Worm (Caenorhabditis elegans) whole organism, L1 larva: ENCODE data around the gene phf-15.
A peak's percentile ranks its signal among the peaks of the same experiment; 100 is the strongest.

Experiments
- C16A3.4 ChIP-seq: fragments of 150-350 bp; optimal IDR thresholded peaks from 2 replicates; lab custom pipeline; 2014; ENCODE audit warnings: missing biosample characterization, missing genetic modification characterization
- C34B4.2 ChIP-seq: sonication (generic microtip); optimal IDR thresholded peaks from 2 replicates; lab custom pipeline; 2017; ENCODE audit warnings: mild to moderate bottlenecking, missing genetic modification characterization, missing compliant biosample characterization
- aha-1 ChIP-seq: fragments of 150-350 bp; optimal IDR thresholded peaks from 2 replicates; lab custom pipeline; 2014; ENCODE audit warnings: missing biosample characterization, missing genetic modification characterization
- alr-1 ChIP-seq: fragments of 200-800 bp; sonication (Bioruptor generic); optimal IDR thresholded peaks from 2 replicates; lab custom pipeline; 2018; ENCODE audit warnings: borderline replicate concordance, mild to moderate bottlenecking, missing genetic modification characterization, missing compliant biosample characterization
- ama-1 ChIP-seq: fragments of 150-350 bp; optimal IDR thresholded peaks from 2 replicates; lab custom pipeline; 2014
- blmp-1 ChIP-seq: fragments of 150-350 bp; optimal IDR thresholded peaks from 2 replicates; lab custom pipeline; 2014; ENCODE audit warnings: missing biosample characterization, missing genetic modification characterization
- ceh-63 ChIP-seq: fragments of 200-800 bp; sonication (Bioruptor generic); optimal IDR thresholded peaks from 2 replicates; lab custom pipeline; 2018; ENCODE audit warnings: mild to moderate bottlenecking, missing genetic modification characterization, missing compliant biosample characterization
- ceh-8 ChIP-seq: fragments of 200-800 bp; sonication (Bioruptor generic); optimal IDR thresholded peaks from 2 replicates; lab custom pipeline; 2018; ENCODE audit warnings: mild to moderate bottlenecking, missing genetic modification characterization, moderate library complexity, missing compliant biosample characterization
- ces-1 ChIP-seq: fragments of 150-350 bp; optimal IDR thresholded peaks from 2 replicates; lab custom pipeline; 2014; ENCODE audit warnings: missing biosample characterization, missing genetic modification reagents, missing genetic modification characterization
- dsc-1 ChIP-seq: sonication (generic microtip); optimal IDR thresholded peaks from 2 replicates; lab custom pipeline; 2016; ENCODE audit warnings: mild to moderate bottlenecking, missing genetic modification characterization, missing compliant biosample characterization
- egl-13 ChIP-seq: sonication (generic microtip); optimal IDR thresholded peaks from 2 replicates; lab custom pipeline; 2016; ENCODE audit warnings: missing genotype, missing genetic modification reagents, missing genetic modification characterization, missing compliant biosample characterization
- egl-27 ChIP-seq, 2 experiments: fragments of 150-350 bp in 1 of 2; sonication (generic microtip); optimal IDR thresholded peaks; 3 replicates each; lab custom pipeline; 2017 to 2018; ENCODE audit warnings: missing biosample characterization in 2 of 2, missing genetic modification characterization in 2 of 2, missing genetic modification reagents in 2 of 2
- elt-3 ChIP-seq, 6 experiments: fragments of 150-350 bp in 1 of 6; sonication (generic microtip); optimal IDR thresholded peaks; 2 replicates each; lab custom pipeline; 2017 to 2018; ENCODE audit warnings: missing biosample characterization in 6 of 6, missing genetic modification characterization in 6 of 6, inconsistent platforms in 1 of 6
- ets-5 ChIP-seq: fragments of 200-800 bp; sonication (Bioruptor generic); IDR thresholded peaks from 2 replicates; pipeline ENCODE4 v1.3.6; 2022; ENCODE audit warnings: missing genetic modification characterization, missing compliant biosample characterization
- fkh-10 ChIP-seq: sonication (generic microtip); optimal IDR thresholded peaks from 2 replicates; lab custom pipeline; 2017; ENCODE audit warnings: missing biosample characterization, missing genetic modification reagents, missing genetic modification characterization
- fkh-4 ChIP-seq: sonication (generic microtip); optimal IDR thresholded peaks from 2 replicates; lab custom pipeline; 2016; ENCODE audit warnings: missing compliant biosample characterization, missing genetic modification characterization, borderline replicate concordance
- fos-1 ChIP-seq: fragments of 150-350 bp; optimal IDR thresholded peaks from 2 replicates; lab custom pipeline; 2014; ENCODE audit warnings: missing biosample characterization, missing genetic modification characterization
- grh-1 ChIP-seq: fragments of 200-800 bp; sonication (Bioruptor generic); IDR thresholded peaks from 2 replicates; pipeline ENCODE4 v1.3.6; 2022; ENCODE audit warnings: missing genetic modification reagents, missing genetic modification characterization, missing compliant biosample characterization
- irx-1 ChIP-seq: sonication (generic microtip); optimal IDR thresholded peaks from 2 replicates; lab custom pipeline; 2016; ENCODE audit warnings: missing genetic modification characterization, missing compliant biosample characterization
- lin-13 ChIP-seq: fragments of 150-350 bp; optimal IDR thresholded peaks from 2 replicates; lab custom pipeline; 2014; ENCODE audit warnings: missing biosample characterization, missing genetic modification reagents, missing genetic modification characterization
- lin-14 ChIP-seq: fragments of 200-800 bp; sonication (Bioruptor generic); optimal IDR thresholded peaks from 2 replicates; lab custom pipeline; 2018; ENCODE audit warnings: mild to moderate bottlenecking, missing genetic modification characterization, moderate library complexity, missing compliant biosample characterization
- lin-15B ChIP-seq: fragments of 150-350 bp; sonication (generic microtip); optimal IDR thresholded peaks from 3 replicates; lab custom pipeline; 2014; ENCODE audit warnings: missing biosample characterization, missing genetic modification characterization
- lin-35 ChIP-seq, 2 experiments: fragments of 150-350 bp; optimal IDR thresholded peaks; 2 replicates each; lab custom pipeline; 2014; ENCODE audit warnings: missing biosample characterization in 2 of 2, missing genetic modification characterization in 2 of 2, missing genetic modification reagents in 2 of 2
- lin-39 ChIP-seq: fragments of 150-350 bp; optimal IDR thresholded peaks from 2 replicates; lab custom pipeline; 2014; ENCODE audit warnings: missing biosample characterization, missing genetic modification reagents, missing genetic modification characterization
- lsy-2 ChIP-seq, 2 experiments: fragments of 150-350 bp; optimal IDR thresholded peaks; 2 replicates each; lab custom pipeline; 2014; ENCODE audit warnings: missing biosample characterization in 2 of 2, missing genetic modification characterization in 2 of 2
- mab-9 ChIP-seq: fragments of 200-800 bp; sonication (Bioruptor generic); IDR thresholded peaks from 2 replicates; pipeline ENCODE4 v1.3.6; 2022; ENCODE audit warnings: missing genetic modification reagents, missing genetic modification characterization, missing compliant biosample characterization
- mdl-1 ChIP-seq, 2 experiments: fragments of 150-350 bp; optimal IDR thresholded peaks; 2 replicates each; lab custom pipeline; 2014 to 2017; ENCODE audit warnings: missing biosample characterization in 2 of 2, missing genetic modification characterization in 2 of 2, inconsistent platforms in 1 of 2
- nhr-11 ChIP-seq: fragments of 150-350 bp; optimal IDR thresholded peaks from 2 replicates; lab custom pipeline; 2014; ENCODE audit warnings: missing biosample characterization, missing genetic modification characterization
- nhr-12 ChIP-seq: sonication (generic microtip); optimal IDR thresholded peaks from 2 replicates; lab custom pipeline; 2017; ENCODE audit warnings: missing biosample characterization, missing genetic modification characterization
- nhr-20 ChIP-seq: sonication (generic microtip); optimal IDR thresholded peaks from 2 replicates; lab custom pipeline; 2016; ENCODE audit warnings: mild to moderate bottlenecking, missing genetic modification characterization, missing compliant biosample characterization
- nhr-237 ChIP-seq: fragments of 150-350 bp; optimal IDR thresholded peaks from 2 replicates; lab custom pipeline; 2014; ENCODE audit warnings: missing biosample characterization, missing genetic modification characterization
- nhr-28 ChIP-seq: fragments of 150-350 bp; optimal IDR thresholded peaks from 2 replicates; lab custom pipeline; 2014; ENCODE audit warnings: missing biosample characterization, missing genetic modification characterization
- nhr-47 ChIP-seq: sonication (generic microtip); optimal IDR thresholded peaks from 2 replicates; lab custom pipeline; 2016; ENCODE audit warnings: mild to moderate bottlenecking, missing genetic modification characterization, moderate library complexity, missing compliant biosample characterization
- nhr-76 ChIP-seq: sonication (generic microtip); optimal IDR thresholded peaks from 2 replicates; lab custom pipeline; 2017; ENCODE audit warnings: missing biosample characterization, missing genetic modification characterization
- nhr-77 ChIP-seq: fragments of 150-350 bp; optimal IDR thresholded peaks from 2 replicates; lab custom pipeline; 2014; ENCODE audit warnings: missing biosample characterization, missing genetic modification characterization
- nhr-90 ChIP-seq: sonication (generic microtip); optimal IDR thresholded peaks from 2 replicates; lab custom pipeline; 2016; ENCODE audit warnings: mild to moderate bottlenecking, missing genetic modification characterization, missing compliant biosample characterization; ENCODE audit not compliant: poor library complexity
- pag-3 ChIP-seq: sonication (generic microtip); optimal IDR thresholded peaks from 2 replicates; lab custom pipeline; 2017; ENCODE audit warnings: missing genetic modification characterization, mild to moderate bottlenecking, missing compliant biosample characterization, antibody characterized with exemption, borderline replicate concordance; ENCODE audit not compliant: insufficient read depth
- pqm-1 ChIP-seq: sonication (generic microtip); optimal IDR thresholded peaks from 3 replicates; lab custom pipeline; 2017; ENCODE audit warnings: missing biosample characterization, missing genetic modification characterization
- skn-1 ChIP-seq: fragments of 150-350 bp; optimal IDR thresholded peaks from 2 replicates; lab custom pipeline; 2014; ENCODE audit warnings: missing biosample characterization, missing genetic modification characterization
- snu-23 ChIP-seq: sonication (generic microtip); optimal IDR thresholded peaks from 2 replicates; lab custom pipeline; 2016; ENCODE audit warnings: missing genetic modification characterization, missing compliant biosample characterization
- sox-4 ChIP-seq: sonication (generic microtip); optimal IDR thresholded peaks from 2 replicates; lab custom pipeline; 2016; ENCODE audit warnings: missing genetic modification characterization, missing compliant biosample characterization
- sptf-1 ChIP-seq: fragments of 150-350 bp; optimal IDR thresholded peaks from 2 replicates; lab custom pipeline; 2014; ENCODE audit warnings: missing biosample characterization, missing genetic modification characterization
- tbx-2 ChIP-seq: sonication (generic microtip); optimal IDR thresholded peaks from 2 replicates; lab custom pipeline; 2016; ENCODE audit warnings: missing genetic modification characterization, missing compliant biosample characterization
- unc-130 ChIP-seq: fragments of 150-350 bp; optimal IDR thresholded peaks from 2 replicates; lab custom pipeline; 2017; ENCODE audit warnings: missing biosample characterization, missing genetic modification characterization, inconsistent platforms
- unc-30 ChIP-seq: sonication (generic microtip); optimal IDR thresholded peaks from 2 replicates; lab custom pipeline; 2017; ENCODE audit warnings: missing biosample characterization, missing genetic modification characterization
- unc-62 ChIP-seq: fragments of 150-350 bp; optimal IDR thresholded peaks from 2 replicates; lab custom pipeline; 2014; ENCODE audit warnings: missing biosample characterization, missing genetic modification reagents, missing genetic modification characterization
- vab-15 ChIP-seq: sonication (generic microtip); optimal IDR thresholded peaks from 2 replicates; lab custom pipeline; 2017; ENCODE audit warnings: missing genotype, mild to moderate bottlenecking, missing genetic modification characterization, missing compliant biosample characterization
- zag-1 ChIP-seq: fragments of 150-350 bp; optimal IDR thresholded peaks from 2 replicates; lab custom pipeline; 2014; ENCODE audit warnings: missing biosample characterization, missing genetic modification characterization
- ztf-4 ChIP-seq: fragments of 150-350 bp; optimal IDR thresholded peaks from 2 replicates; lab custom pipeline; 2014; ENCODE audit warnings: missing biosample characterization, missing genetic modification characterization

Gene phf-15

ce11 chrIII:3273141-3273540, 49.5 kb upstream of the phf-15 start (continued):
- no peak for TF ChIP-seq pag-3
- TF ChIP-seq mdl-1 (tag; optimal IDR thresholded peaks at IDR 0.05; lab: Kevin White, UChicago), result no peak
- TF ChIP-seq fkh-10 (GFP tag; lab: Kevin White, UChicago), result no peak
- TF ChIP-seq C34B4.2 (tag; lab: Kevin White, UChicago), result no peak
- TF ChIP-seq vab-15 (tag; lab: Kevin White, UChicago), result no peak
- TF ChIP-seq fkh-4 (tag; lab: Kevin White, UChicago), result no peak
- no peak for TF ChIP-seq aha-1 (tag; lab: Kevin White, UChicago)
- no peak for TF ChIP-seq unc-62
- TF ChIP-seq elt-3 (tag; optimal IDR thresholded peaks at IDR 0.05; lab: Kevin White, UChicago), result no peak
- peak; percentile 32 for TF ChIP-seq C16A3.4 (tag; lab: Kevin White, UChicago)
- no peak for TF ChIP-seq nhr-90
- TF ChIP-seq nhr-12 (tag; lab: Kevin White, UChicago), result no peak
- TF ChIP-seq sox-4 (tag; lab: Kevin White, UChicago), result no peak
- no peak for TF ChIP-seq unc-30 (tag; lab: Kevin White, UChicago)
- peak; percentile 54 for TF ChIP-seq lin-13 (GFP tag; lab: Kevin White, UChicago)
- peak; percentile 45 to 69 for TF ChIP-seq lsy-2 (tag; optimal IDR thresholded peaks at IDR 0.05; lab: Kevin White, UChicago)
- TF ChIP-seq mab-9 (GFP tag; lab: Robert Waterston, UW), result no peak
- TF ChIP-seq lin-39 (tag; lab: Kevin White, UChicago), result no peak
- peak; percentile 71 for TF ChIP-seq nhr-20 (tag; lab: Kevin White, UChicago)
- TF ChIP-seq ztf-4, result no peak
- TF ChIP-seq ces-1 (GFP tag; lab: Kevin White, UChicago), result no peak
- peak; percentile 71 for TF ChIP-seq snu-23
- TF ChIP-seq nhr-47 (tag; lab: Kevin White, UChicago), result peak; percentile 20

ce11 chrIII:3278610-3279009, 44.0 kb upstream of the phf-15 start, which contains the start of gene Y53G8AM.8:
Gene Y53G8AM.8 (minus strand): TSS chrIII:3278710.
- TF ChIP-seq lin-14 (GFP tag; lab: Kevin White, UChicago) (no peak), irx-1 (no peak), vab-15 (tag; lab: Kevin White, UChicago) (no peak), lin-35 (GFP tag; optimal IDR thresholded peaks at IDR 0.05; lab: Kevin White, UChicago) (no peak), nhr-237 (tag; lab: Kevin White, UChicago) (no peak), nhr-77 (tag; lab: Kevin White, UChicago) (no peak), unc-130 (tag; lab: Kevin White, UChicago) (no peak)
- TF ChIP-seq, all 84 proteins: peak for 0

- TF ChIP-seq lin-15B (tag; lab: Kevin White, UChicago), result no peak
- TF ChIP-seq lin-14 (GFP tag; lab: Kevin White, UChicago), result peak; percentile 93
- no peak for TF ChIP-seq ceh-63 (GFP tag; lab: Kevin White, UChicago)
- TF ChIP-seq lin-39 (tag; lab: Kevin White, UChicago), result peak; percentile 79
- TF ChIP-seq fos-1 (tag; lab: Kevin White, UChicago), result peak; percentile 66
- peak; percentile 92 for TF ChIP-seq nhr-11 (tag; lab: Kevin White, UChicago)
- TF ChIP-seq ces-1 (GFP tag; lab: Kevin White, UChicago), result no peak
- TF ChIP-seq ceh-8, result peak; percentile 34
- TF ChIP-seq blmp-1 (tag; lab: Kevin White, UChicago), result peak; percentile 46
- TF ChIP-seq snu-23, result peak; percentile 95
- TF ChIP-seq nhr-90, result peak; percentile 94
- TF ChIP-seq tbx-2 (tag; lab: Kevin White, UChicago), result peak; percentile 85
- TF ChIP-seq alr-1 (tag; lab: Kevin White, UChicago), result no peak
- no peak for TF ChIP-seq nhr-76 (tag; lab: Kevin White, UChicago)
- TF ChIP-seq nhr-28 (tag; lab: Kevin White, UChicago), result no peak
- TF ChIP-seq unc-62, result no peak
- TF ChIP-seq nhr-77 (tag; lab: Kevin White, UChicago), result peak; percentile 40
- TF ChIP-seq sptf-1 (tag; lab: Kevin White, UChicago), result no peak
- no peak for TF ChIP-seq ama-1 (lab: Kevin White, UChicago)
- no peak for TF ChIP-seq unc-130 (tag; lab: Kevin White, UChicago)
- TF ChIP-seq vab-15 (tag; lab: Kevin White, UChicago), result peak; percentile 26
- no peak for TF ChIP-seq zag-1 (tag; lab: Kevin White, UChicago)
- TF ChIP-seq fkh-10 (GFP tag; lab: Kevin White, UChicago), result no peak
- TF ChIP-seq egl-13, result peak; percentile 57
- TF ChIP-seq ets-5 (GFP tag; lab: Robert Waterston, UW), result no peak
- peak; percentile 82 for TF ChIP-seq dsc-1
- TF ChIP-seq grh-1 (GFP tag; lab: Robert Waterston, UW), result peak; percentile 85
- no peak for TF ChIP-seq pqm-1 (tag; lab: Kevin White, UChicago)
- TF ChIP-seq egl-27 (tag; optimal IDR thresholded peaks at IDR 0.05; lab: Kevin White, UChicago), result no peak
- peak; percentile 92 for TF ChIP-seq nhr-47 (tag; lab: Kevin White, UChicago)
- no peak for TF ChIP-seq skn-1 (tag; lab: Kevin White, UChicago)
Observed at ce11 chrIII:3279304-3279703, 43.3 kb upstream of the phf-15 start.
